Fruit fly (Drosophila melanogaster) whole organism, prepupa: Measurements from ENCODE around the gene Vta1.

Source experiments
- Blimp-1 ChIP-seq: fragments of 200-800 bp; sonication (Bioruptor generic); optimal IDR thresholded peaks from 3 replicates; lab custom pipeline; 2017; ENCODE audit warnings: missing biosample characterization, missing genetic modification characterization, mild to moderate bottlenecking, moderate library complexity, missing genetic modification reagents
- CG10631 ChIP-seq: fragments of 200-800 bp; sonication (Bioruptor generic); optimal IDR thresholded peaks from 2 replicates; lab custom pipeline; 2016; ENCODE audit warnings: missing biosample characterization, missing genetic modification characterization
- CG10669 ChIP-seq: fragments of 200-800 bp; sonication (Bioruptor generic); optimal IDR thresholded peaks from 3 replicates; lab custom pipeline; 2018; ENCODE audit warnings: missing biosample characterization, mild to moderate bottlenecking, missing genetic modification characterization, moderate library complexity
- CG11294 ChIP-seq: fragments of 200-800 bp; sonication (Bioruptor generic); IDR thresholded peaks from 2 replicates; pipeline ENCODE4 v1.3.6; 2022; ENCODE audit warnings: missing biosample characterization, missing genetic modification characterization
- CG11762 ChIP-seq: fragments of 200-800 bp; sonication (Bioruptor generic); optimal IDR thresholded peaks from 3 replicates; lab custom pipeline; 2016; ENCODE audit warnings: missing biosample characterization, missing genetic modification characterization; ENCODE audit not compliant: insufficient read depth
- CG11902 ChIP-seq: fragments of 200-800 bp; sonication (Bioruptor generic); optimal IDR thresholded peaks from 3 replicates; lab custom pipeline; 2016; ENCODE audit warnings: missing biosample characterization, missing genetic modification characterization
- CG15336 ChIP-seq: fragments of 200-800 bp; sonication (Bioruptor generic); IDR thresholded peaks from 2 replicates; pipeline ENCODE4 v1.3.6; 2022; ENCODE audit warnings: missing biosample characterization, missing genetic modification characterization
- CG1621 ChIP-seq: fragments of 200-800 bp; sonication (Bioruptor generic); optimal IDR thresholded peaks from 3 replicates; lab custom pipeline; 2018; ENCODE audit warnings: missing biosample characterization, mild to moderate bottlenecking, missing genetic modification characterization
- CG3032 ChIP-seq: fragments of 200-800 bp; optimal IDR thresholded peaks from 2 replicates; lab custom pipeline; 2019; ENCODE audit warnings: missing biosample characterization, mild to moderate bottlenecking, missing genetic modification characterization, moderate library complexity
- CG31627 ChIP-seq: fragments of 200-800 bp; sonication (Bioruptor generic); optimal IDR thresholded peaks from 3 replicates; lab custom pipeline; 2016; ENCODE audit warnings: missing biosample characterization, missing genetic modification characterization
- CG32006 ChIP-seq: fragments of 200-800 bp; sonication (Bioruptor generic); optimal IDR thresholded peaks from 3 replicates; lab custom pipeline; 2017; ENCODE audit warnings: missing biosample characterization, mild to moderate bottlenecking, missing genetic modification characterization
- CG34406 ChIP-seq: fragments of 200-800 bp; sonication (Bioruptor generic); optimal IDR thresholded peaks from 3 replicates; lab custom pipeline; 2016; ENCODE audit warnings: missing biosample characterization, missing genetic modification characterization
- CG3919 ChIP-seq: fragments of 200-800 bp; sonication (Bioruptor generic); optimal IDR thresholded peaks from 3 replicates; lab custom pipeline; 2016; ENCODE audit warnings: missing biosample characterization, missing genetic modification characterization
- CG4318 ChIP-seq: fragments of 200-800 bp; sonication (Bioruptor generic); optimal IDR thresholded peaks from 3 replicates; lab custom pipeline; 2017; ENCODE audit warnings: missing biosample characterization, mild to moderate bottlenecking, missing genetic modification characterization
- CG6163 ChIP-seq: fragments of 200-800 bp; sonication (Bioruptor generic); IDR thresholded peaks from 3 replicates; pipeline ENCODE4 v1.3.6; 2022; ENCODE audit warnings: missing biosample characterization, missing genetic modification characterization
- CG6276 ChIP-seq: fragments of 200-800 bp; sonication (Bioruptor generic); optimal IDR thresholded peaks from 2 replicates; lab custom pipeline; 2017; ENCODE audit warnings: missing biosample characterization, mild to moderate bottlenecking, missing genetic modification characterization
- CG6792 ChIP-seq: fragments of 200-800 bp; sonication (Bioruptor generic); optimal IDR thresholded peaks from 3 replicates; lab custom pipeline; 2016; ENCODE audit warnings: missing biosample characterization, missing genetic modification characterization
- CG6808 ChIP-seq: fragments of 200-800 bp; sonication (Bioruptor generic); optimal IDR thresholded peaks from 3 replicates; lab custom pipeline; 2017; ENCODE audit warnings: missing biosample characterization, missing genetic modification characterization, mild to moderate bottlenecking, moderate library complexity, missing genetic modification reagents
- CG6854 ChIP-seq: fragments of 200-800 bp; sonication (Bioruptor generic); optimal IDR thresholded peaks from 2 replicates; lab custom pipeline; 2017; ENCODE audit warnings: missing biosample characterization, mild to moderate bottlenecking, missing genetic modification characterization
- CG7368 ChIP-seq: fragments of 200-800 bp; sonication (Bioruptor generic); optimal IDR thresholded peaks from 3 replicates; lab custom pipeline; 2016; ENCODE audit warnings: missing biosample characterization, missing genetic modification characterization
- CG8119 ChIP-seq: fragments of 200-800 bp; sonication (Bioruptor generic); IDR thresholded peaks from 3 replicates; pipeline ENCODE4 v1.3.6; 2022; ENCODE audit warnings: missing biosample characterization, missing genetic modification characterization
- CG8319 ChIP-seq: fragments of 200-800 bp; sonication (Bioruptor generic); optimal IDR thresholded peaks from 3 replicates; lab custom pipeline; 2016; ENCODE audit warnings: missing biosample characterization, missing genetic modification characterization
- CG8632 ChIP-seq: fragments of 200-800 bp; sonication (Bioruptor generic); optimal IDR thresholded peaks from 3 replicates; lab custom pipeline; 2016; ENCODE audit warnings: missing biosample characterization, missing genetic modification characterization
- CG9139 ChIP-seq: fragments of 200-800 bp; sonication (Bioruptor generic); optimal IDR thresholded peaks from 3 replicates; lab custom pipeline; 2017; ENCODE audit warnings: missing biosample characterization, mild to moderate bottlenecking, missing genetic modification characterization
- Eip75B ChIP-seq: fragments of 200-800 bp; sonication (Bioruptor generic); optimal IDR thresholded peaks from 3 replicates; lab custom pipeline; 2016; ENCODE audit warnings: missing biosample characterization, missing genetic modification characterization
- Eip93F ChIP-seq: fragments of 200-800 bp; sonication (Bioruptor generic); optimal IDR thresholded peaks from 2 replicates; lab custom pipeline; 2016; ENCODE audit warnings: missing biosample characterization, mild to moderate bottlenecking, missing genetic modification characterization
- Ets21C ChIP-seq: fragments of 200-800 bp; sonication (Bioruptor generic); optimal IDR thresholded peaks from 3 replicates; lab custom pipeline; 2016; ENCODE audit warnings: missing biosample characterization, missing genetic modification characterization
- Ets96B ChIP-seq: fragments of 200-800 bp; optimal IDR thresholded peaks from 2 replicates; lab custom pipeline; 2019; ENCODE audit warnings: missing biosample characterization, mild to moderate bottlenecking, missing genetic modification characterization, moderate library complexity
- Gug ChIP-seq: fragments of 200-800 bp; sonication (Bioruptor generic); IDR thresholded peaks from 2 replicates; pipeline ENCODE4 v1.3.6; 2022; ENCODE audit warnings: missing biosample characterization, missing genetic modification characterization
- Hr38 ChIP-seq: sonication (Bioruptor generic); optimal IDR thresholded peaks from 2 replicates; lab custom pipeline; 2016; ENCODE audit warnings: missing biosample characterization, missing genetic modification characterization
- Hr4 ChIP-seq: fragments of 200-800 bp; sonication (Bioruptor generic); optimal IDR thresholded peaks from 3 replicates; lab custom pipeline; 2016; ENCODE audit warnings: missing biosample characterization, missing genetic modification characterization
- Lpt ChIP-seq: fragments of 200-800 bp; sonication (Bioruptor generic); optimal IDR thresholded peaks from 3 replicates; lab custom pipeline; 2016; ENCODE audit warnings: missing biosample characterization, missing genetic modification characterization
- OdsH ChIP-seq: fragments of 200-800 bp; sonication (Bioruptor generic); optimal IDR thresholded peaks from 3 replicates; lab custom pipeline; 2016; ENCODE audit warnings: missing biosample characterization, missing genetic modification characterization
- Smox ChIP-seq: fragments of 200-800 bp; sonication (Bioruptor generic); optimal IDR thresholded peaks from 3 replicates; lab custom pipeline; 2016; ENCODE audit warnings: missing biosample characterization, missing genetic modification characterization
- Sox102F ChIP-seq: fragments of 200-800 bp; sonication (Bioruptor generic); optimal IDR thresholded peaks from 2 replicates; lab custom pipeline; 2016; ENCODE audit warnings: missing biosample characterization, mild to moderate bottlenecking, missing genetic modification characterization
- Sox14 ChIP-seq: fragments of 200-800 bp; sonication (Bioruptor generic); optimal IDR thresholded peaks from 3 replicates; lab custom pipeline; 2016; ENCODE audit warnings: missing biosample characterization, missing genetic modification characterization
- Sox15 ChIP-seq: fragments of 200-800 bp; sonication (Bioruptor generic); optimal IDR thresholded peaks from 3 replicates; lab custom pipeline; 2016; ENCODE audit warnings: missing biosample characterization, missing genetic modification characterization
- achi ChIP-seq: fragments of 200-800 bp; sonication (Bioruptor generic); optimal IDR thresholded peaks from 3 replicates; lab custom pipeline; 2016; ENCODE audit warnings: missing biosample characterization, missing genetic modification characterization
- cyc ChIP-seq: fragments of 200-800 bp; sonication (Bioruptor generic); optimal IDR thresholded peaks from 3 replicates; lab custom pipeline; 2016; ENCODE audit warnings: missing biosample characterization, missing genetic modification characterization
- dac ChIP-seq: fragments of 200-800 bp; sonication (Bioruptor generic); optimal IDR thresholded peaks from 2 replicates; lab custom pipeline; 2017; ENCODE audit warnings: missing biosample characterization, mild to moderate bottlenecking, missing genetic modification characterization
- dsx ChIP-seq: fragments of 200-800 bp; optimal IDR thresholded peaks from 3 replicates; lab custom pipeline; 2019; ENCODE audit warnings: missing biosample characterization, mild to moderate bottlenecking, missing genetic modification characterization, moderate library complexity; ENCODE audit not compliant: poor library complexity, severe bottlenecking
- eg ChIP-seq: fragments of 200-800 bp; sonication (Bioruptor generic); IDR thresholded peaks from 3 replicates; pipeline ENCODE4 v1.3.6; 2022; ENCODE audit warnings: missing biosample characterization, missing genetic modification characterization
- esn ChIP-seq: fragments of 200-800 bp; sonication (Bioruptor generic); optimal IDR thresholded peaks from 2 replicates; lab custom pipeline; 2016; ENCODE audit warnings: missing biosample characterization, mild to moderate bottlenecking, missing genetic modification characterization, moderate library complexity
- fd59A ChIP-seq: fragments of 200-800 bp; sonication (Bioruptor generic); optimal IDR thresholded peaks from 2 replicates; lab custom pipeline; 2017; ENCODE audit warnings: missing biosample characterization, mild to moderate bottlenecking, missing genetic modification characterization, missing genetic modification reagents
- fd85E ChIP-seq: fragments of 200-800 bp; sonication (Bioruptor generic); optimal IDR thresholded peaks from 3 replicates; lab custom pipeline; 2016; ENCODE audit warnings: missing biosample characterization, missing genetic modification characterization
- fkh ChIP-seq: fragments of 200-800 bp; sonication (Bioruptor generic); optimal IDR thresholded peaks from 3 replicates; lab custom pipeline; 2017; ENCODE audit warnings: missing biosample characterization, mild to moderate bottlenecking, missing genetic modification characterization, moderate library complexity
- net ChIP-seq: fragments of 200-800 bp; sonication (Bioruptor generic); optimal IDR thresholded peaks from 3 replicates; lab custom pipeline; 2016; ENCODE audit warnings: missing biosample characterization, missing genetic modification characterization
- salr ChIP-seq, 2 experiments: fragments of 200-800 bp; sonication (Bioruptor generic); optimal IDR thresholded peaks; 3 replicates each; lab custom pipeline; 2016 to 2018; ENCODE audit warnings: missing biosample characterization in 2 of 2, missing genetic modification characterization in 2 of 2, mild to moderate bottlenecking in 1 of 2
- spab ChIP-seq: fragments of 200-800 bp; sonication (Bioruptor generic); optimal IDR thresholded peaks from 2 replicates; lab custom pipeline; 2017; ENCODE audit warnings: missing biosample characterization, mild to moderate bottlenecking, missing genetic modification characterization, missing genetic modification reagents
- ss ChIP-seq, 2 experiments: fragments of 200-800 bp; sonication (Bioruptor generic); optimal IDR thresholded peaks; 2 replicates in 1 of 2; 3 replicates in 1 of 2; lab custom pipeline; 2017 to 2018; ENCODE audit warnings: mild to moderate bottlenecking in 2 of 2, missing biosample characterization in 2 of 2, missing genetic modification characterization in 2 of 2, moderate library complexity in 1 of 2
- svp ChIP-seq: fragments of 200-800 bp; sonication (Bioruptor generic); peaks from one replicate; lab custom pipeline; 2016; ENCODE audit warnings: missing biosample characterization, missing genetic modification characterization
- vri ChIP-seq: fragments of 200-800 bp; sonication (Bioruptor generic); optimal IDR thresholded peaks from 3 replicates; lab custom pipeline; 2016; ENCODE audit warnings: missing biosample characterization, mild to moderate bottlenecking, missing genetic modification characterization

The Vta1 gene

dm6 chr3L:1652700-1653200 lies at the start of gene Vta1, which contains the start of gene CG7970:
Gene Vta1 (minus strand): TSS chr3L:1652900.
Gene CG7970 (plus strand): TSS chr3L:1652750.
- no peak for TF ChIP-seq Smox
- peak; percentile 21 for TF ChIP-seq CG11762 (GFP tag; lab: Kevin White, UChicago)
- peak in 1 of 2 experiments; percentile 45 for TF ChIP-seq salr (GFP tag; optimal IDR thresholded peaks at IDR 0.05; lab: Kevin White, UChicago)
- peak; percentile 80 for TF ChIP-seq eg (GFP tag; lab: Robert Waterston, UW)
- no peak for TF ChIP-seq Sox15 (GFP tag; lab: Kevin White, UChicago)
- no peak for TF ChIP-seq achi (GFP tag; lab: Kevin White, UChicago)
- TF ChIP-seq vri (GFP tag; lab: Kevin White, UChicago) = no peak
- no peak for TF ChIP-seq CG11294 (GFP tag; lab: Robert Waterston, UW)
- TF ChIP-seq esn (GFP tag; lab: Kevin White, UChicago) = no peak
- TF ChIP-seq CG3919 = no peak
- no peak for TF ChIP-seq OdsH (GFP tag; lab: Kevin White, UChicago)
- no peak for TF ChIP-seq Blimp-1
- no peak for TF ChIP-seq Sox102F (GFP tag; lab: Kevin White, UChicago)
- no peak for TF ChIP-seq Ets96B (tag; lab: Kevin White, UChicago)
- peak; percentile 90 for TF ChIP-seq CG6276 (GFP tag; lab: Kevin White, UChicago)
- TF ChIP-seq CG6808 (GFP tag; lab: Kevin White, UChicago) = peak; percentile 83
- no peak for TF ChIP-seq CG34406 (GFP tag; lab: Kevin White, UChicago)
- TF ChIP-seq cyc = no peak
- no peak for TF ChIP-seq fd59A (GFP tag; lab: Kevin White, UChicago)
- peak; percentile 79 for TF ChIP-seq net (GFP tag; lab: Kevin White, UChicago)
- TF ChIP-seq svp (GFP tag; lab: Kevin White, UChicago) = peak; percentile 94
- peak; percentile 75 for TF ChIP-seq spab
- peak; percentile 80 for TF ChIP-seq CG1621 (tag; lab: Kevin White, UChicago)
- TF ChIP-seq CG6854 = peak; percentile 79
- no peak for TF ChIP-seq dac (GFP tag; lab: Kevin White, UChicago)
- no peak for TF ChIP-seq Eip75B
- TF ChIP-seq fkh (GFP tag; lab: Kevin White, UChicago) = no peak
- no peak for TF ChIP-seq CG10669 (GFP tag; lab: Kevin White, UChicago)
- TF ChIP-seq CG9139 (GFP tag; lab: Kevin White, UChicago) = peak; percentile 87
- TF ChIP-seq Gug (GFP tag; lab: Robert Waterston, UW) = peak; percentile 13; the same call in 1 of the 2 replicates
- no peak for TF ChIP-seq CG10631 (GFP tag; lab: Kevin White, UChicago)
- peak; percentile 9 for TF ChIP-seq CG7368
- no peak for TF ChIP-seq CG32006 (GFP tag; lab: Kevin White, UChicago)
- TF ChIP-seq Hr38 (GFP tag; lab: Kevin White, UChicago) = no peak
- TF ChIP-seq CG8632 = no peak
- TF ChIP-seq CG11902 (GFP tag; lab: Kevin White, UChicago) = no peak
- no peak for TF ChIP-seq Sox14
- TF ChIP-seq Hr4 (GFP tag; lab: Kevin White, UChicago) = no peak
- peak; percentile 43; the same call in 1 of the 2 replicates for TF ChIP-seq CG15336 (GFP tag; lab: Robert Waterston, UW)
- no peak for TF ChIP-seq Eip93F (GFP tag; lab: Kevin White, UChicago)
- TF ChIP-seq fd85E (GFP tag; lab: Kevin White, UChicago) = no peak
- no peak for TF ChIP-seq dsx
- no peak for TF ChIP-seq ss (GFP tag; optimal IDR thresholded peaks at IDR 0.05; lab: Kevin White, UChicago)
- TF ChIP-seq CG6792 (GFP tag; lab: Kevin White, UChicago) = no peak
- no peak for TF ChIP-seq CG31627
- TF ChIP-seq CG6163 (GFP tag; lab: Robert Waterston, UW) = peak; percentile 35; the same call in 1 of the 3 replicates
- TF ChIP-seq Lpt (GFP tag; lab: Kevin White, UChicago) = peak; percentile 42
- TF ChIP-seq Ets21C (GFP tag; lab: Kevin White, UChicago) = no peak
- no peak for TF ChIP-seq CG3032 (tag; lab: Kevin White, UChicago)
- TF ChIP-seq CG4318 (GFP tag; lab: Kevin White, UChicago) = no peak
- TF ChIP-seq CG8319 (GFP tag; lab: Kevin White, UChicago) = no peak
- peak; percentile 55 for TF ChIP-seq CG8119 (GFP tag; lab: Robert Waterston, UW)
